Fruit fly (Drosophila melanogaster) whole organism, embryonic: ENCODE data around the gene Pdhb.

Experiments
- CG12155 ChIP-seq: fragments of 200-800 bp; sonication (Bioruptor generic); optimal IDR thresholded peaks from 3 replicates; lab custom pipeline; 2016; ENCODE audit warnings: missing biosample characterization, missing genetic modification characterization
- CG13894 ChIP-seq: fragments of 200-800 bp; sonication (Bioruptor generic); optimal IDR thresholded peaks from 3 replicates; lab custom pipeline; 2018; ENCODE audit warnings: missing biosample characterization, mild to moderate bottlenecking, missing genetic modification characterization, moderate library complexity
- CG17186 ChIP-seq: fragments of 200-800 bp; sonication (Bioruptor generic); optimal IDR thresholded peaks from 3 replicates; lab custom pipeline; 2017; ENCODE audit warnings: missing biosample characterization, missing genetic modification reagents, missing genetic modification characterization
- CG18476 ChIP-seq: fragments of 200-800 bp; sonication (Bioruptor generic); optimal IDR thresholded peaks from 2 replicates; lab custom pipeline; 2016; ENCODE audit warnings: missing biosample characterization, mild to moderate bottlenecking, missing genetic modification characterization
- CG18599 ChIP-seq: fragments of 200-800 bp; sonication (Bioruptor generic); optimal IDR thresholded peaks from 3 replicates; lab custom pipeline; 2017; ENCODE audit warnings: missing biosample characterization, missing genetic modification characterization, mild to moderate bottlenecking, moderate library complexity, missing genetic modification reagents
- CG2199 ChIP-seq: fragments of 200-800 bp; sonication (Bioruptor generic); IDR thresholded peaks from 3 replicates; pipeline ENCODE4 v1.3.6; 2022; ENCODE audit warnings: missing biosample characterization, missing genetic modification characterization
- CG30403 ChIP-seq: fragments of 200-800 bp; sonication (Bioruptor generic); optimal IDR thresholded peaks from 3 replicates; lab custom pipeline; 2016; ENCODE audit warnings: missing biosample characterization, missing genetic modification characterization
- CG31365 ChIP-seq: fragments of 200-800 bp; sonication (Bioruptor generic); optimal IDR thresholded peaks from 2 replicates; lab custom pipeline; 2018; ENCODE audit warnings: missing biosample characterization, mild to moderate bottlenecking, missing genetic modification characterization
- CG33213 ChIP-seq: fragments of 200-800 bp; sonication (Bioruptor generic); optimal IDR thresholded peaks from 3 replicates; lab custom pipeline; 2016; ENCODE audit warnings: missing biosample characterization, missing genetic modification characterization
- CG3847 ChIP-seq: fragments of 200-800 bp; sonication (Bioruptor generic); IDR thresholded peaks from 2 replicates; pipeline ENCODE4 v1.3.6; 2022; ENCODE audit warnings: missing biosample characterization, missing genetic modification characterization
- CG42726 ChIP-seq: fragments of 200-800 bp; sonication (Bioruptor generic); IDR thresholded peaks from 2 replicates; pipeline ENCODE4 v1.3.6; 2022; ENCODE audit warnings: missing biosample characterization, missing genetic modification characterization; ENCODE audit not compliant: partially characterized antibody
- CG4282 ChIP-seq: fragments of 200-800 bp; sonication (Bioruptor generic); optimal IDR thresholded peaks from 2 replicates; lab custom pipeline; 2016; ENCODE audit warnings: missing biosample characterization, missing genetic modification characterization
- CG4820 ChIP-seq: fragments of 200-800 bp; sonication (Bioruptor generic); optimal IDR thresholded peaks from 3 replicates; lab custom pipeline; 2016; ENCODE audit warnings: missing biosample characterization, missing genetic modification characterization
- CG7372 ChIP-seq: fragments of 200-800 bp; sonication (Bioruptor generic); IDR thresholded peaks from 2 replicates; pipeline ENCODE4 v1.3.6; 2022; ENCODE audit warnings: missing biosample characterization, missing genetic modification characterization
- CG7839 ChIP-seq: fragments of 200-800 bp; sonication (Bioruptor generic); optimal IDR thresholded peaks from 3 replicates; lab custom pipeline; 2018; ENCODE audit warnings: missing biosample characterization, mild to moderate bottlenecking, missing genetic modification characterization, moderate library complexity
- CG8089 ChIP-seq: fragments of 200-800 bp; sonication (Bioruptor generic); optimal IDR thresholded peaks from 3 replicates; lab custom pipeline; 2016; ENCODE audit warnings: missing biosample characterization, missing genetic modification characterization
- CG8944 ChIP-seq: fragments of 200-800 bp; sonication (Bioruptor generic); optimal IDR thresholded peaks from 3 replicates; lab custom pipeline; 2016; ENCODE audit warnings: missing biosample characterization, missing genetic modification characterization
- CG9215 ChIP-seq: fragments of 200-800 bp; sonication (Bioruptor generic); IDR thresholded peaks from 2 replicates; pipeline ENCODE4 v1.3.6; 2022; ENCODE audit warnings: missing biosample characterization, missing genetic modification characterization
- CG9437 ChIP-seq: fragments of 200-800 bp; sonication (Bioruptor generic); optimal IDR thresholded peaks from 2 replicates; lab custom pipeline; 2018; ENCODE audit warnings: missing biosample characterization, mild to moderate bottlenecking, missing genetic modification characterization
- CG9876 ChIP-seq: fragments of 200-800 bp; sonication (Bioruptor generic); optimal IDR thresholded peaks from 2 replicates; lab custom pipeline; 2016; ENCODE audit warnings: missing biosample characterization, missing genetic modification characterization
- Chrac-16 ChIP-seq: fragments of 200-800 bp; sonication (Bioruptor generic); optimal IDR thresholded peaks from 3 replicates; lab custom pipeline; 2016; ENCODE audit warnings: missing biosample characterization, missing genetic modification characterization
- Eip74EF ChIP-seq, 2 experiments: fragments of 200-800 bp in 1 of 2; fragments of >200 bp in 1 of 2; sonication (Bioruptor generic) in 1 of 2; optimal IDR thresholded peaks; 2 replicates each; lab custom pipeline; 2017 to 2019; ENCODE audit warnings: missing biosample characterization in 2 of 2, missing genetic modification characterization in 2 of 2, mild to moderate bottlenecking in 1 of 2, moderate library complexity in 1 of 2
- Ets65A ChIP-seq: fragments of 200-800 bp; sonication (Bioruptor generic); peaks from one replicate; lab custom pipeline; 2016; ENCODE audit warnings: missing biosample characterization, missing genetic modification characterization
- HLH3B ChIP-seq: fragments of 200-800 bp; sonication (Bioruptor generic); IDR thresholded peaks from 2 replicates; pipeline ENCODE4 v1.3.6; 2022; ENCODE audit warnings: missing biosample characterization, missing genetic modification characterization
- Hr39 ChIP-seq: fragments of >200 bp; optimal IDR thresholded peaks from 2 replicates; lab custom pipeline; 2017
- Opbp ChIP-seq: fragments of 200-800 bp; sonication (Bioruptor generic); IDR thresholded peaks from 3 replicates; pipeline ENCODE4 v1.3.6; 2022; ENCODE audit warnings: missing biosample characterization, missing genetic modification characterization; ENCODE audit not compliant: partially characterized antibody
- PHDP ChIP-seq: fragments of 200-800 bp; sonication (Bioruptor generic); optimal IDR thresholded peaks from 3 replicates; lab custom pipeline; 2018; ENCODE audit warnings: missing biosample characterization, mild to moderate bottlenecking, missing genetic modification characterization, moderate library complexity
- Ptx1 ChIP-seq: fragments of 200-800 bp; sonication (Bioruptor generic); IDR thresholded peaks from 2 replicates; pipeline ENCODE4 v1.3.6; 2022; ENCODE audit warnings: missing biosample characterization, missing genetic modification characterization
- Sry-δ ChIP-seq: fragments of 200-800 bp; sonication (Bioruptor generic); optimal IDR thresholded peaks from 2 replicates; lab custom pipeline; 2016; ENCODE audit warnings: missing biosample characterization, missing genetic modification characterization
- Xrp1 ChIP-seq: fragments of 200-800 bp; sonication (Bioruptor generic); IDR thresholded peaks from 2 replicates; pipeline ENCODE4 v1.3.6; 2022; ENCODE audit warnings: missing biosample characterization, missing genetic modification characterization
- bcd ChIP-seq: fragments of 200-800 bp; sonication (Bioruptor generic); optimal IDR thresholded peaks from 2 replicates; lab custom pipeline; 2017; ENCODE audit warnings: missing biosample characterization, mild to moderate bottlenecking, missing genetic modification characterization
- croc ChIP-seq: fragments of 200-800 bp; sonication (Bioruptor generic); conservative IDR thresholded peaks from 3 replicates; pipeline ENCODE4 v1.3.6; 2022; ENCODE audit warnings: missing biosample characterization, missing genetic modification characterization
- danr ChIP-seq: fragments of 200-800 bp; sonication (Bioruptor generic); IDR thresholded peaks from 2 replicates; pipeline ENCODE4 v1.3.6; 2022; ENCODE audit warnings: missing biosample characterization, missing genetic modification characterization
- fd102C ChIP-seq: fragments of 200-800 bp; sonication (Bioruptor generic); optimal IDR thresholded peaks from 2 replicates; lab custom pipeline; 2018; ENCODE audit warnings: missing biosample characterization, mild to moderate bottlenecking, missing genetic modification characterization, moderate library complexity
- fd3F ChIP-seq: fragments of 200-800 bp; sonication (Bioruptor generic); optimal IDR thresholded peaks from 2 replicates; lab custom pipeline; 2018; ENCODE audit warnings: missing biosample characterization, mild to moderate bottlenecking, missing genetic modification characterization, moderate library complexity
- fru ChIP-seq: fragments of >200 bp; optimal IDR thresholded peaks from 2 replicates; lab custom pipeline; 2017
- gce ChIP-seq: fragments of 200-800 bp; sonication (Bioruptor generic); IDR thresholded peaks from 3 replicates; pipeline ENCODE4 v1.3.6; 2022; ENCODE audit warnings: missing biosample characterization, missing genetic modification characterization
- inv ChIP-seq: fragments of 200-800 bp; sonication (Bioruptor generic); IDR thresholded peaks from 2 replicates; pipeline ENCODE4 v1.3.6; 2022; ENCODE audit warnings: missing biosample characterization, missing genetic modification characterization; ENCODE audit not compliant: partially characterized antibody
- maf-S ChIP-seq: fragments of 200-800 bp; sonication (Bioruptor generic); optimal IDR thresholded peaks from 2 replicates; lab custom pipeline; 2016; ENCODE audit warnings: missing biosample characterization, missing genetic modification characterization
- p53 ChIP-seq: fragments of 200-800 bp; sonication (Bioruptor generic); optimal IDR thresholded peaks from 2 replicates; lab custom pipeline; 2016; ENCODE audit warnings: missing biosample characterization, missing genetic modification characterization
- pros ChIP-seq: fragments of 200-800 bp; sonication (Bioruptor generic); optimal IDR thresholded peaks from 3 replicates; lab custom pipeline; 2019; ENCODE audit warnings: missing biosample characterization, mild to moderate bottlenecking, missing genetic modification characterization, moderate library complexity
- ranshi ChIP-seq: fragments of 200-800 bp; sonication (Bioruptor generic); IDR thresholded peaks from 2 replicates; pipeline ENCODE4 v1.3.6; 2022; ENCODE audit warnings: missing biosample characterization, missing genetic modification characterization
- sc ChIP-seq, 3 experiments: fragments of >200 bp in 2 of 3; fragments of 200-800 bp in 1 of 3; sonication (Bioruptor generic) in 1 of 3; optimal IDR thresholded peaks; 2 replicates in 2 of 3; 3 replicates in 1 of 3; lab custom pipeline; 2017; ENCODE audit warnings: mild to moderate bottlenecking in 1 of 3, missing biosample characterization in 1 of 3, missing genetic modification characterization in 1 of 3, missing genetic modification reagents in 1 of 3
- sima ChIP-seq: fragments of 200-800 bp; sonication (Bioruptor generic); optimal IDR thresholded peaks from 2 replicates; lab custom pipeline; 2016; ENCODE audit warnings: missing biosample characterization, missing genetic modification characterization
- tll ChIP-seq, 2 experiments: fragments of 200-800 bp in 1 of 2; fragments of >200 bp in 1 of 2; sonication (Bioruptor generic) in 1 of 2; optimal IDR thresholded peaks; 2 replicates each; lab custom pipeline; 2017 to 2019; ENCODE audit warnings: missing biosample characterization in 2 of 2, missing genetic modification characterization in 2 of 2, mild to moderate bottlenecking in 1 of 2, moderate library complexity in 1 of 2
- ttk ChIP-seq: fragments of 200-800 bp; sonication (Bioruptor generic); IDR thresholded peaks from 2 replicates; pipeline ENCODE4 v2.1.2; 2022; ENCODE audit warnings: missing biosample characterization, missing genetic modification characterization
- z ChIP-seq: fragments of 200-800 bp; sonication (Bioruptor generic); IDR thresholded peaks from 3 replicates; pipeline ENCODE4 v1.3.6; 2022; ENCODE audit warnings: missing biosample characterization, missing genetic modification characterization
- zen ChIP-seq: fragments of 200-800 bp; sonication (Bioruptor generic); optimal IDR thresholded peaks from 3 replicates; lab custom pipeline; 2018; ENCODE audit warnings: missing biosample characterization, mild to moderate bottlenecking, missing genetic modification characterization, moderate library complexity

Gene Pdhb

dm6 chr3R:29157418-29158398, 44.8 kb downstream of the Pdhb start, which contains the start of gene rdog (continued):
- TF ChIP-seq Eip74EF (GFP tag; optimal IDR thresholded peaks at IDR 0.05; lab: Kevin White, UChicago) (no peak), gce (no peak), Ets65A (GFP tag; lab: Kevin White, UChicago) (peak; percentile 98), CG7372 (GFP tag; lab: Robert Waterston, UW) (no peak), CG3847 (GFP tag; lab: Robert Waterston, UW) (peak; percentile 57), CG4820 (peak; percentile 85), Chrac-16 (GFP tag; lab: Kevin White, UChicago) (peak; percentile 84), CG18476 (peak; percentile 85), Sry-δ (GFP tag; lab: Kevin White, UChicago) (peak; percentile 53), Opbp (0 out of 3 replicates have a peak, but pooled peaks have one; percentile 46), p53 (GFP tag; lab: Kevin White, UChicago) (peak; percentile 42), CG9876 (peak; percentile 53), CG12155 (GFP tag; lab: Kevin White, UChicago) (peak; percentile 69), CG33213 (peak; percentile 72), fru (lab: Kevin White, UChicago) (no peak), fd102C (GFP tag; lab: Kevin White, UChicago) (peak; percentile 20), CG2199 (GFP tag; lab: Robert Waterston, UW) (0 out of 3 replicates have a peak, but pooled peaks have one; percentile 39), PHDP (peak; percentile 65), bcd (peak; percentile 82), Xrp1 (no peak), maf-S (GFP tag; lab: Kevin White, UChicago) (peak; percentile 73), fd3F (GFP tag; lab: Kevin White, UChicago) (peak; percentile 31), CG9215 (GFP tag; lab: Robert Waterston, UW) (0 out of 2 replicates have a peak, but pooled peaks have one; percentile 37), pros (no peak), ttk (peak; percentile 32; the same call in 1 of the 2 replicates), CG18599 (GFP tag; lab: Kevin White, UChicago) (peak; percentile 76), sima (GFP tag; lab: Kevin White, UChicago) (no peak), sc (optimal IDR thresholded peaks at IDR 0.05; lab: Kevin White, UChicago) (no peak), sc (GFP tag; optimal IDR thresholded peaks at IDR 0.05; lab: Kevin White, UChicago) (peak; percentile 62), ranshi (GFP tag; lab: Robert Waterston, UW) (0 out of 2 replicates have a peak, but pooled peaks have one; percentile 47), HLH3B (GFP tag; lab: Robert Waterston, UW) (peak; percentile 53), Ptx1 (GFP tag; lab: Robert Waterston, UW) (peak; percentile 59), CG42726 (GFP tag; lab: Robert Waterston, UW) (no peak), z (GFP tag; lab: Robert Waterston, UW) (no peak; the same call in 2 of the 3 replicates), CG8089 (GFP tag; lab: Kevin White, UChicago) (peak; percentile 78), zen (peak; percentile 77), CG8944 (GFP tag; lab: Kevin White, UChicago) (peak; percentile 68), inv (GFP tag; lab: Robert Waterston, UW) (no peak), CG4282 (GFP tag; lab: Kevin White, UChicago) (peak; percentile 61), danr (GFP tag; lab: Robert Waterston, UW) (peak; percentile 32; the same call in 1 of the 2 replicates), croc (GFP tag; lab: Robert Waterston, UW) (peak; percentile 68), CG13894 (tag; lab: Kevin White, UChicago) (peak; percentile 89), tll (GFP tag; optimal IDR thresholded peaks at IDR 0.05; lab: Kevin White, UChicago) (peak in 1 of 2 experiments; percentile 96), Hr39 (lab: Kevin White, UChicago) (no peak), CG17186 (peak; percentile 46), CG30403 (peak; percentile 88), CG7839 (tag; lab: Kevin White, UChicago) (peak; percentile 88), CG31365 (no peak), CG9437 (GFP tag; lab: Kevin White, UChicago) (peak; percentile 83)
